Fruit fly (Drosophila melanogaster) whole organism, pupa: ENCODE data around the gene rost.

Experiments
- CG10348 ChIP-seq: fragments of 200-800 bp; sonication (Bioruptor generic); IDR thresholded peaks from 2 replicates; pipeline ENCODE4 v1.3.6; 2022; ENCODE audit warnings: missing biosample characterization, missing genetic modification characterization
- gl ChIP-seq: fragments of 200-800 bp; sonication (Bioruptor generic); optimal IDR thresholded peaks from 2 replicates; lab custom pipeline; 2018; ENCODE audit warnings: missing biosample characterization, mild to moderate bottlenecking, missing genetic modification characterization

dm6 chr2L:8975328-8975727 lies 14.0 kb downstream of the rost start, which contains the start of gene CG9541:
- TF ChIP-seq gl (tag; lab: Kevin White, UChicago) (no peak), CG10348 (GFP tag; lab: Robert Waterston, UW) (no peak)
